Fruit fly (Drosophila melanogaster): ENCODE results near the gene CRAT.
A peak's percentile ranks its signal among the peaks of the same experiment; 100 is the strongest.

- TF ChIP-seq psq (optimal IDR thresholded peaks at IDR 0.05) (peak; percentile 18), ttk (optimal IDR thresholded peaks at IDR 0.05) (no peak)
These were observed 7.7 kb downstream of the CRAT start, which contains the start of gene CG42724 for dm6 chr3R:6368100-6368499.

Measured in Kc167 (cell line).